Worm (Caenorhabditis elegans): Measurements from ENCODE around the gene sdz-8.

Gene sdz-8

DNA sequence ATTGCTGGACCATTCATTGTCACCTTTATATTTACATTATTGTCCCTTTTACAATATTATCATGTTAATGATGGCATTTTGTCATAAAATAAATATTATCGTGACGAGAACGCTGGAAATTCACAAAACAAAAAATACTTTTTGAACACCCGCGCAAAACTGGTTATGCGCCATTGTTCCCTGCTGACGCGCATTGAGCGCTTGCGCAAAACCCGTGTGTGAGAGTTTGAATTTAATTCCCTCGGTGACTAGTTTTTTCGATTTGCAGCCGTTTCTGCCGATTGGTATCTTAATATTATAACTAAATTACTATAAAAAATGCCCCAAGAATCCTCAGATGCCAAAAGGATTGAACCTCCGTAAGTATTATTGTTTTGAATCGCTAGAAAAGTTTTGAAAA lies 5.5 kb upstream of the sdz-8 start, which contains the start of gene pafo-1 (continued):
- TF ChIP-seq skn-1 (tag; optimal IDR thresholded peaks at IDR 0.05) (peak; percentile 92), Y116A8C.19 (tag; optimal IDR thresholded peaks at IDR 0.05; ENCODE audit: borderline replicate concordance) (no peak), elt-3 (tag; optimal IDR thresholded peaks at IDR 0.05) (peak in 2 of 6 experiments; percentile 79 to 80), nhr-237 (tag; optimal IDR thresholded peaks at IDR 0.05) (peak; percentile 35), egl-27 (tag; optimal IDR thresholded peaks at IDR 0.05) (peak in 1 of 2 experiments; percentile 43), mep-1 (tag; optimal IDR thresholded peaks at IDR 0.05) (peak; percentile 95), ztf-11 (tag; optimal IDR thresholded peaks at IDR 0.05) (peak in 1 of 2 experiments; percentile 79), aly-2 (tag; optimal IDR thresholded peaks at IDR 0.05) (peak; percentile 87), fkh-8 (tag; optimal IDR thresholded peaks at IDR 0.05) (peak; percentile 79), ces-1 (GFP tag; optimal IDR thresholded peaks at IDR 0.05) (no peak), ztf-4 (tag; optimal IDR thresholded peaks at IDR 0.05) (peak; percentile 49), isw-1 (GFP tag; IDR thresholded peaks at IDR 0.05) (peak; percentile 89), dsc-1 (tag; optimal IDR thresholded peaks at IDR 0.05) (peak; percentile 94), lin-13 (GFP tag; optimal IDR thresholded peaks at IDR 0.05) (peak; percentile 87), unc-62 (GFP tag; optimal IDR thresholded peaks at IDR 0.05) (no peak), sup-37 (GFP tag; optimal IDR thresholded peaks at IDR 0.05) (peak; percentile 79), snu-23 (GFP tag; optimal IDR thresholded peaks at IDR 0.05) (peak; percentile 92), efl-3 (GFP tag; optimal IDR thresholded peaks at IDR 0.05) (peak; percentile 47), xbp-1 (tag; optimal IDR thresholded peaks at IDR 0.05) (peak; percentile 90), hpl-2 (GFP tag; optimal IDR thresholded peaks at IDR 0.05) (no peak), C34B4.2 (tag; optimal IDR thresholded peaks at IDR 0.05) (peak; percentile 5), mef-2 (tag; optimal IDR thresholded peaks at IDR 0.05) (peak; percentile 65), nhr-11 (tag; optimal IDR thresholded peaks at IDR 0.05) (peak; percentile 81), unc-30 (tag; optimal IDR thresholded peaks at IDR 0.05) (no peak), pag-3 (tag; optimal IDR thresholded peaks at IDR 0.05; ENCODE audit: borderline replicate concordance, insufficient read depth) (peak; percentile 13), grh-1 (GFP tag; IDR thresholded peaks at IDR 0.05) (peak; percentile 93), efl-1 (optimal IDR thresholded peaks at IDR 0.05) (peak; percentile 98 to 99), efl-1 (GFP tag; optimal IDR thresholded peaks at IDR 0.05 in 1 of 2) (peak; percentile 99 to 100), unc-98 (GFP tag; IDR thresholded peaks at IDR 0.05) (no peak), vab-15 (tag; optimal IDR thresholded peaks at IDR 0.05) (no peak), ceh-90 (tag; optimal IDR thresholded peaks at IDR 0.05) (peak; percentile 36), lin-15B (tag; optimal IDR thresholded peaks at IDR 0.05) (peak; percentile 79), mdl-1 (tag; optimal IDR thresholded peaks at IDR 0.05) (peak in 1 of 2 experiments; percentile 78), zip-4 (GFP tag; optimal IDR thresholded peaks at IDR 0.05) (peak; percentile 80), ama-1 (optimal IDR thresholded peaks at IDR 0.05) (peak; percentile 13), rnt-1 (tag; optimal IDR thresholded peaks at IDR 0.05) (peak; percentile 95), ceh-88 (GFP tag; IDR thresholded peaks at IDR 0.05) (peak; percentile 20; the same call in 1 of the 2 replicates), nhr-28 (tag; optimal IDR thresholded peaks at IDR 0.05) (no peak), hlh-4 (tag; optimal IDR thresholded peaks at IDR 0.05) (no peak), nhr-47 (tag; optimal IDR thresholded peaks at IDR 0.05) (peak; percentile 95), sox-4 (tag; optimal IDR thresholded peaks at IDR 0.05) (peak; percentile 81), zag-1 (tag; optimal IDR thresholded peaks at IDR 0.05) (no peak), snpc-4 (tag; optimal IDR thresholded peaks at IDR 0.05) (peak; percentile 83)

DNA sequence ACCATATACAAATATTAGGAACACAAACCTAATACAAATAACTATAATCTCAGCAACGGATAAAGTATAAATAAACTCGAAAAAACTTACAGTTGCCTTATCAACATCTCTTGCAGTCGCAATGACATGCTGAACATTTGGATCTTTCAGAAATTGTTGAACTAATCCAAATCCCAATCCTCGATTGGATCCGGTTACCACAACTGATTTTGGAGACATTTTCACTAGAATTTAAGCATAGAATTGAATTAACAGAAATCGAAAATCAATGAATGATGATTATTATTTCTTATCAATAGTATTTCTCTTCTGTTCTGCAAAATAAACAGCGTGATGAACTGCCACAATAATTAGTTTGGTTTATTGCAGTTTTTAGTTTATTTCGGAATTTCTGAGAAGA lies 4.2 kb upstream of the sdz-8 start, which contains the start of the genes C55A6.11 and C55A6.7:
TSS of gene C55A6.11 (plus strand) at position 301 of the 400 bp plus-strand sequence.
TSS of gene C55A6.7 (minus strand) at position 316 of the 400 bp plus-strand sequence.
- TF ChIP-seq efl-1 (optimal IDR thresholded peaks at IDR 0.05), result no peak
- TF ChIP-seq efl-1 (GFP tag; optimal IDR thresholded peaks at IDR 0.05 in 1 of 2), result no peak
- TF ChIP-seq Y116A8C.19 (tag; optimal IDR thresholded peaks at IDR 0.05; ENCODE audit: borderline replicate concordance), result no peak
- TF ChIP-seq nhr-237 (tag; optimal IDR thresholded peaks at IDR 0.05), result no peak
- TF ChIP-seq C34B4.2 (tag; optimal IDR thresholded peaks at IDR 0.05), result no peak
- TF ChIP-seq nhr-71 (tag; optimal IDR thresholded peaks at IDR 0.05), result no peak
- TF ChIP-seq mef-2 (tag; optimal IDR thresholded peaks at IDR 0.05), result no peak
- no peak for TF ChIP-seq hlh-17 (GFP tag; optimal IDR thresholded peaks at IDR 0.05; ENCODE audit: borderline replicate concordance)
- no peak for TF ChIP-seq lin-14 (GFP tag; optimal IDR thresholded peaks at IDR 0.05)
- no peak for TF ChIP-seq rnt-1 (tag; optimal IDR thresholded peaks at IDR 0.05)
- TF ChIP-seq tbx-2 (tag; optimal IDR thresholded peaks at IDR 0.05), result no peak
- no peak for TF ChIP-seq snu-23 (GFP tag; optimal IDR thresholded peaks at IDR 0.05)
- no peak for TF ChIP-seq fkh-10 (GFP tag; optimal IDR thresholded peaks at IDR 0.05)
- no peak for TF ChIP-seq pax-3 (tag; optimal IDR thresholded peaks at IDR 0.05)
- TF ChIP-seq nhr-85 (tag), result no peak
- TF ChIP-seq pqm-1 (tag; optimal IDR thresholded peaks at IDR 0.05), result no peak
- no peak for TF ChIP-seq mdl-1 (tag; optimal IDR thresholded peaks at IDR 0.05)
- TF ChIP-seq jun-1 (tag; optimal IDR thresholded peaks at IDR 0.05), result no peak

Data from whole organism, L1 larva.